Worm (Caenorhabditis elegans) whole organism, late embryonic: ENCODE results near the gene cee-1.

Experiments used
- ama-1 ChIP-seq: fragments of 150-350 bp; optimal IDR thresholded peaks from 2 replicates; lab custom pipeline; 2014
- ceh-24 ChIP-seq: sonication (generic microtip); optimal IDR thresholded peaks from 2 replicates; lab custom pipeline; 2016; ENCODE audit warnings: mild to moderate bottlenecking, missing genetic modification characterization, missing compliant biosample characterization
- ets-4 ChIP-seq: sonication (generic microtip); optimal IDR thresholded peaks from 2 replicates; lab custom pipeline; 2016; ENCODE audit warnings: missing genetic modification characterization, missing compliant biosample characterization
- npax-4 ChIP-seq: sonication (generic microtip); optimal IDR thresholded peaks from 2 replicates; lab custom pipeline; 2016; ENCODE audit warnings: missing genetic modification characterization, missing compliant biosample characterization
- rnt-1 ChIP-seq: sonication (generic microtip); optimal IDR thresholded peaks from 2 replicates; lab custom pipeline; 2016; ENCODE audit warnings: missing genetic modification characterization, missing compliant biosample characterization
- unc-86 ChIP-seq: sonication (generic microtip); optimal IDR thresholded peaks from 2 replicates; lab custom pipeline; 2016; ENCODE audit warnings: missing genetic modification characterization, missing compliant biosample characterization

DNA sequence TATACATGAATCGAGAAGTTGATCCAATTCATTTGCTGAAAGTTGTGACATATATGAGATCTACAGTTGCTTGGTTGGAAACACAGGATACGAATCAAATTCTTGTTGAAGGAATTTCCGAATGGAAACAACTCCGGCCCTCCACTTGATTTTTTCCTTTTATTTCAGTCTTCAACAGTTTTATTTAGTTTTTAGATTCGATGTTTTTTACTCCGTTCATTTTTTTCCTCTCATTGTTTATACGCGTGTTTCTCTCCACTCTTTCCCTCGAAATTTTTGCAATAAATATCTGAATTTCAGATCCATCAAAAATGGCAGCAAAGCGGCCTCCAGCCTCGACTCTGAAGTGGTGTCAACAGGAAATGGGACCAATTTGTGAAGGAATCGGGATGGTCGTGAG, 49.4 kb upstream of the cee-1 start, which contains the start of gene coq-8:
- TF ChIP-seq ceh-24 (tag; lab: Kevin White, UChicago) = no peak
- no peak for TF ChIP-seq ets-4 (tag; lab: Kevin White, UChicago)
- TF ChIP-seq npax-4 (tag; lab: Kevin White, UChicago) = no peak
- TF ChIP-seq ama-1 (lab: Kevin White, UChicago) = no peak
- no peak for TF ChIP-seq rnt-1 (tag; lab: Kevin White, UChicago)
- no peak for TF ChIP-seq unc-86
